Worm (Caenorhabditis elegans) whole organism, L3 larva: ENCODE data around the gene fbxb-15.

Experiments
- ama-1 ChIP-seq: fragments of 150-350 bp; optimal IDR thresholded peaks from 2 replicates; lab custom pipeline; 2018
- ceh-28 ChIP-seq: fragments of 150-350 bp; optimal IDR thresholded peaks from 2 replicates; lab custom pipeline; 2014; ENCODE audit warnings: missing biosample characterization, missing genetic modification reagents, missing genetic modification characterization
- elt-1 ChIP-seq: fragments of 150-350 bp; optimal IDR thresholded peaks from 2 replicates; lab custom pipeline; 2014; ENCODE audit warnings: missing biosample characterization, missing genetic modification characterization
- elt-3 ChIP-seq, 3 experiments: fragments of 150-350 bp in 1 of 3; sonication (generic microtip) in 2 of 3; optimal IDR thresholded peaks; 2 replicates in 2 of 3; 4 replicates in 1 of 3; lab custom pipeline; 2014 to 2017; ENCODE audit warnings: missing biosample characterization in 3 of 3, missing genetic modification characterization in 3 of 3
- fos-1 ChIP-seq: fragments of 150-350 bp; optimal IDR thresholded peaks from 2 replicates; lab custom pipeline; 2014; ENCODE audit warnings: missing biosample characterization, missing genetic modification characterization
- jun-1 ChIP-seq: fragments of 150-350 bp; optimal IDR thresholded peaks from 2 replicates; lab custom pipeline; 2014; ENCODE audit warnings: missing biosample characterization, missing genetic modification reagents, missing genetic modification characterization
- lin-15B ChIP-seq: fragments of 150-350 bp; optimal IDR thresholded peaks from 2 replicates; lab custom pipeline; 2014; ENCODE audit warnings: missing biosample characterization, missing genetic modification characterization
- nhr-12 ChIP-seq: fragments of 150-350 bp; optimal IDR thresholded peaks from 2 replicates; lab custom pipeline; 2014; ENCODE audit warnings: missing biosample characterization, missing genetic modification characterization
- nhr-28 ChIP-seq: fragments of 150-350 bp; optimal IDR thresholded peaks from 2 replicates; lab custom pipeline; 2014; ENCODE audit warnings: missing biosample characterization, missing genetic modification characterization
- nhr-76 ChIP-seq: fragments of 150-350 bp; sonication (generic microtip); optimal IDR thresholded peaks from 5 replicates; lab custom pipeline; 2014; ENCODE audit warnings: missing biosample characterization, missing genetic modification characterization
- nhr-77 ChIP-seq: fragments of 150-350 bp; optimal IDR thresholded peaks from 2 replicates; lab custom pipeline; 2014; ENCODE audit warnings: missing biosample characterization, missing genetic modification characterization
- skn-1 ChIP-seq: fragments of 150-350 bp; optimal IDR thresholded peaks from 2 replicates; lab custom pipeline; 2014; ENCODE audit warnings: missing biosample characterization, missing genetic modification characterization
- snpc-4 ChIP-seq: fragments of 150-350 bp; optimal IDR thresholded peaks from 2 replicates; lab custom pipeline; 2014; ENCODE audit warnings: missing biosample characterization, missing genetic modification characterization

DNA sequence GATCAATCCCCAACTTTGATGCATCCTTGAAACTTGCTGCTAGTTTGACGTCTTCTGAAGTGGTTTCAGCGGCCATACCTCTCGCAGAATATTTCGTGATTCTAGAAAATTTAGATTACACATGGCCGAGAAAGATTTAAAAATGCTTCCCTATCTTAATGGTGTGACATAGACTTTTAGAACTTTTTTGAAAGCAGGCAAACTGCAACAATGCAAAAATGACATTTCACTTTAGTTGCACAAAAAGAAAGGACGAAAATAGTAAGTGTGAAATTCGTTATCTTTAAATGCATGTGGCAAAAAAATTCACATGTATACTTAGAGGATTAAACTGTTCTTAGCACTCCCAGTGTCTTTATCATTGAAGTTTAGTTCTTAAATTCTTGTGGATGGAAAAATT, 3.9 kb upstream of the fbxb-15 start, which contains the start of gene ZC204.12:
- TF ChIP-seq nhr-12 (tag; lab: Kevin White, UChicago) (no peak), jun-1 (tag; lab: Kevin White, UChicago) (no peak), skn-1 (tag; lab: Kevin White, UChicago) (no peak), lin-15B (tag; lab: Kevin White, UChicago) (no peak), elt-3 (tag; optimal IDR thresholded peaks at IDR 0.05; lab: Kevin White, UChicago) (no peak), ceh-28 (no peak), fos-1 (tag; lab: Kevin White, UChicago) (no peak), nhr-77 (no peak), nhr-76 (tag; lab: Kevin White, UChicago) (no peak), elt-1 (no peak), ama-1 (lab: Kevin White, UChicago) (no peak), nhr-28 (tag; lab: Kevin White, UChicago) (no peak), snpc-4 (tag; lab: Kevin White, UChicago) (no peak)
